Worm (Caenorhabditis elegans) whole organism, late embryonic: ENCODE data around the gene C14B1.12.
A peak's percentile ranks its signal among the peaks of the same experiment; 100 is the strongest.

ENCODE experiments used
- C08G9.2 ChIP-seq: sonication (generic microtip); optimal IDR thresholded peaks from 2 replicates; lab custom pipeline; 2016; ENCODE audit warnings: mild to moderate bottlenecking, missing genetic modification characterization, moderate library complexity, missing compliant biosample characterization
- T23F11.4 ChIP-seq: fragments of 200-800 bp; sonication (Bioruptor generic); optimal IDR thresholded peaks from 2 replicates; lab custom pipeline; 2018; ENCODE audit warnings: mild to moderate bottlenecking, missing genetic modification characterization, missing compliant biosample characterization
- ahr-1 ChIP-seq: sonication (generic microtip); optimal IDR thresholded peaks from 2 replicates; lab custom pipeline; 2016; ENCODE audit warnings: missing genetic modification characterization, missing compliant biosample characterization
- ama-1 ChIP-seq: fragments of 150-350 bp; optimal IDR thresholded peaks from 2 replicates; lab custom pipeline; 2014
- ceh-14 ChIP-seq: sonication (generic microtip); optimal IDR thresholded peaks from 2 replicates; lab custom pipeline; 2016; ENCODE audit warnings: missing genotype, missing genetic modification characterization, missing compliant biosample characterization
- ceh-19 ChIP-seq: fragments of 200-800 bp; sonication (Bioruptor generic); optimal IDR thresholded peaks from 2 replicates; lab custom pipeline; 2018; ENCODE audit warnings: mild to moderate bottlenecking, missing genetic modification characterization, missing compliant biosample characterization
- ceh-2 ChIP-seq: sonication (generic microtip); optimal IDR thresholded peaks from 2 replicates; lab custom pipeline; 2016; ENCODE audit warnings: missing genotype, missing genetic modification characterization, missing compliant biosample characterization
- ceh-24 ChIP-seq: sonication (generic microtip); optimal IDR thresholded peaks from 2 replicates; lab custom pipeline; 2016; ENCODE audit warnings: mild to moderate bottlenecking, missing genetic modification characterization, missing compliant biosample characterization
- ceh-30 ChIP-seq: fragments of 150-350 bp; optimal IDR thresholded peaks from 2 replicates; lab custom pipeline; 2014; ENCODE audit warnings: missing biosample characterization, missing genetic modification characterization
- ceh-31 ChIP-seq: sonication (generic microtip); optimal IDR thresholded peaks from 2 replicates; lab custom pipeline; 2016; ENCODE audit warnings: missing genetic modification characterization, missing compliant biosample characterization
- ceh-34 ChIP-seq: sonication (generic microtip); optimal IDR thresholded peaks from 2 replicates; lab custom pipeline; 2016; ENCODE audit warnings: mild to moderate bottlenecking, missing genetic modification characterization, missing compliant biosample characterization
- ceh-45 ChIP-seq: fragments of 200-800 bp; sonication (Bioruptor generic); IDR thresholded peaks from 2 replicates; pipeline ENCODE4 v1.3.6; 2022; ENCODE audit warnings: missing genetic modification reagents, missing genetic modification characterization, missing compliant biosample characterization
- ceh-6 ChIP-seq: fragments of 200-800 bp; sonication (Bioruptor generic); optimal IDR thresholded peaks from 2 replicates; lab custom pipeline; 2018; ENCODE audit warnings: mild to moderate bottlenecking, missing genetic modification characterization, missing compliant biosample characterization
- ceh-9 ChIP-seq: sonication (generic microtip); optimal IDR thresholded peaks from 2 replicates; lab custom pipeline; 2016; ENCODE audit warnings: mild to moderate bottlenecking, missing genetic modification characterization, inconsistent platforms, missing compliant biosample characterization
- che-1 ChIP-seq: sonication (generic microtip); optimal IDR thresholded peaks from 2 replicates; lab custom pipeline; 2016; ENCODE audit warnings: mild to moderate bottlenecking, missing genetic modification characterization, missing compliant biosample characterization
- dmd-4 ChIP-seq: sonication (generic microtip); optimal IDR thresholded peaks from 2 replicates; lab custom pipeline; 2016; ENCODE audit warnings: borderline replicate concordance, missing genetic modification characterization, missing compliant biosample characterization
- elt-2 ChIP-seq: sonication (generic microtip); optimal IDR thresholded peaks from 2 replicates; lab custom pipeline; 2016; ENCODE audit warnings: missing genetic modification reagents, missing genetic modification characterization, missing compliant biosample characterization
- elt-4 ChIP-seq: sonication (generic microtip); optimal IDR thresholded peaks from 2 replicates; lab custom pipeline; 2016; ENCODE audit warnings: missing genetic modification characterization, missing compliant biosample characterization
- ets-4 ChIP-seq: sonication (generic microtip); optimal IDR thresholded peaks from 2 replicates; lab custom pipeline; 2016; ENCODE audit warnings: missing genetic modification characterization, missing compliant biosample characterization
- eyg-1 ChIP-seq: sonication (generic microtip); optimal IDR thresholded peaks from 2 replicates; lab custom pipeline; 2016; ENCODE audit warnings: missing genotype, missing genetic modification characterization, missing compliant biosample characterization
- fax-1 ChIP-seq: sonication (generic microtip); optimal IDR thresholded peaks from 2 replicates; lab custom pipeline; 2016; ENCODE audit warnings: missing genotype, missing genetic modification characterization, missing compliant biosample characterization
- gmeb-2 ChIP-seq: sonication (generic microtip); optimal IDR thresholded peaks from 2 replicates; lab custom pipeline; 2016; ENCODE audit warnings: missing genetic modification characterization, inconsistent platforms, missing compliant biosample characterization
- hlh-6 ChIP-seq: sonication (generic microtip); optimal IDR thresholded peaks from 2 replicates; lab custom pipeline; 2016; ENCODE audit warnings: missing genotype, missing genetic modification characterization, missing compliant biosample characterization
- lim-6 ChIP-seq: sonication (generic microtip); optimal IDR thresholded peaks from 2 replicates; lab custom pipeline; 2016; ENCODE audit warnings: missing genetic modification characterization, missing compliant biosample characterization
- lin-11 ChIP-seq: fragments of 200-800 bp; sonication (Bioruptor generic); optimal IDR thresholded peaks from 2 replicates; lab custom pipeline; 2018; ENCODE audit warnings: mild to moderate bottlenecking, missing genetic modification characterization, missing compliant biosample characterization
- mec-3 ChIP-seq: sonication (generic microtip); optimal IDR thresholded peaks from 2 replicates; lab custom pipeline; 2016; ENCODE audit warnings: borderline replicate concordance, missing genetic modification characterization, missing compliant biosample characterization
- nhr-11 ChIP-seq: fragments of 150-350 bp; optimal IDR thresholded peaks from 2 replicates; lab custom pipeline; 2014; ENCODE audit warnings: missing biosample characterization, missing genetic modification characterization
- odd-2 ChIP-seq: sonication (generic microtip); optimal IDR thresholded peaks from 2 replicates; lab custom pipeline; 2017; ENCODE audit warnings: antibody characterized with exemption, mild to moderate bottlenecking, missing genetic modification characterization, missing compliant biosample characterization
- pag-3 ChIP-seq: sonication (generic microtip); optimal IDR thresholded peaks from 2 replicates; lab custom pipeline; 2016; ENCODE audit warnings: missing compliant biosample characterization, missing genetic modification characterization, borderline replicate concordance
- pat-9 ChIP-seq: fragments of 200-800 bp; sonication (Bioruptor generic); optimal IDR thresholded peaks from 2 replicates; lab custom pipeline; 2018; ENCODE audit warnings: mild to moderate bottlenecking, missing genetic modification characterization, moderate library complexity, missing compliant biosample characterization
- pax-1 ChIP-seq: fragments of 150-350 bp; optimal IDR thresholded peaks from 2 replicates; lab custom pipeline; 2014; ENCODE audit warnings: missing biosample characterization, missing genetic modification characterization
- pha-2 ChIP-seq: sonication (generic microtip); optimal IDR thresholded peaks from 2 replicates; lab custom pipeline; 2017; ENCODE audit warnings: mild to moderate bottlenecking, missing genetic modification characterization, missing compliant biosample characterization
- ref-2 ChIP-seq: sonication (generic microtip); optimal IDR thresholded peaks from 2 replicates; lab custom pipeline; 2016; ENCODE audit warnings: missing genetic modification characterization, missing compliant biosample characterization
- sdc-2 ChIP-seq: sonication (generic microtip); optimal IDR thresholded peaks from 2 replicates; lab custom pipeline; 2016; ENCODE audit warnings: missing genotype, missing genetic modification characterization, missing compliant biosample characterization
- sox-2 ChIP-seq: fragments of 200-800 bp; sonication (Bioruptor generic); IDR thresholded peaks from 2 replicates; pipeline ENCODE4 v1.3.6; 2022; ENCODE audit warnings: missing genetic modification reagents, missing genetic modification characterization, missing compliant biosample characterization
- tbx-7 ChIP-seq: sonication (generic microtip); optimal IDR thresholded peaks from 2 replicates; lab custom pipeline; 2016; ENCODE audit warnings: missing genotype, missing genetic modification characterization, missing compliant biosample characterization
- ttx-3 ChIP-seq: sonication (generic microtip); optimal IDR thresholded peaks from 2 replicates; lab custom pipeline; 2016; ENCODE audit warnings: missing genetic modification reagents, missing genetic modification characterization, missing compliant biosample characterization
- unc-42 ChIP-seq: sonication (generic microtip); optimal IDR thresholded peaks from 2 replicates; lab custom pipeline; 2016; ENCODE audit warnings: missing genotype, missing genetic modification characterization, missing compliant biosample characterization
- unc-55 ChIP-seq: sonication (generic microtip); optimal IDR thresholded peaks from 2 replicates; lab custom pipeline; 2017; ENCODE audit warnings: missing biosample characterization, missing genetic modification reagents, missing genetic modification characterization
- zip-5 ChIP-seq: sonication (generic microtip); optimal IDR thresholded peaks from 2 replicates; lab custom pipeline; 2016; ENCODE audit warnings: missing genetic modification characterization, missing compliant biosample characterization
- ztf-16 ChIP-seq: sonication (generic microtip); optimal IDR thresholded peaks from 2 replicates; lab custom pipeline; 2017; ENCODE audit warnings: missing genetic modification characterization, missing compliant biosample characterization

C14B1.12 gene

DNA sequence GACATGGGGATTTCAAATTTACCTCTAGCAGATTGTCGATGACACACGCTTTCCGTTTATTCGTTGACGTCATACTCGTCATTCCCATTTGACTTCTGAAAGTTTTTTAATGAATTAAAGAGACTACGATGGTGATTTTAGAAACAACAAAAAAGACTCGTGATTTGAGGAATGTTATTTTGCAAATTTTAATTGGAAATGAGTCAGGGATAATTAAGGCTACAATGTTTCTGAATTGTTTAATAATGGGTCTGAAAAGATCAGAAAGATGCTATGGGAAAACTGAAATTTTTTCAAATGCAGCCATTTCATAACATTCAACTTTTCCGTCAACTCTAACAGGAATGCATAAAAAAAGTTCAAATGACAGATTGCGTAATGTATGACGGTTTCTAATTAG is 40.7 kb upstream of the C14B1.12 start, which contains the start of gene C44F1.1:
TSS of gene C44F1.1 (minus strand) at position 101 of the 400 bp plus-strand sequence.
- no peak for TF ChIP-seq ceh-24 (tag; lab: Kevin White, UChicago)
- no peak for TF ChIP-seq ceh-45 (GFP tag; lab: Robert Waterston, UW)
- no peak for TF ChIP-seq C08G9.2 (tag; lab: Kevin White, UChicago)
- no peak for TF ChIP-seq elt-2
- no peak for TF ChIP-seq pag-3 (tag; lab: Kevin White, UChicago)
- no peak for TF ChIP-seq pax-1 (tag; lab: Kevin White, UChicago)
- no peak for TF ChIP-seq nhr-11 (tag; lab: Kevin White, UChicago)
- no peak for TF ChIP-seq ets-4
- no peak for TF ChIP-seq odd-2
- no peak for TF ChIP-seq mec-3 (tag; lab: Kevin White, UChicago)
- no peak for TF ChIP-seq T23F11.4 (GFP tag; lab: Kevin White, UChicago)
- no peak for TF ChIP-seq ref-2 (tag; lab: Kevin White, UChicago)
- TF ChIP-seq fax-1 (tag; lab: Kevin White, UChicago): no peak
- no peak for TF ChIP-seq sox-2 (GFP tag; lab: Robert Waterston, UW)
- no peak for TF ChIP-seq ama-1 (lab: Kevin White, UChicago)
- no peak for TF ChIP-seq unc-55 (GFP tag; lab: Kevin White, UChicago)

- TF ChIP-seq elt-4 (tag; lab: Kevin White, UChicago) (no peak), zip-5 (tag; lab: Kevin White, UChicago) (no peak), ceh-31 (tag; lab: Kevin White, UChicago) (no peak), ztf-16 (no peak), che-1 (tag; lab: Kevin White, UChicago) (no peak)
- TF ChIP-seq, all 69 proteins: peak for 0
Observed at ce11 chrIII:3764584-3764983, 39.8 kb upstream of the C14B1.12 start.

- TF ChIP-seq unc-42 (tag; lab: Kevin White, UChicago) (no peak), ceh-9 (tag; lab: Kevin White, UChicago) (no peak), sdc-2 (tag; lab: Kevin White, UChicago) (no peak), hlh-6 (tag; lab: Kevin White, UChicago) (no peak), elt-2 (peak; percentile 26)
Observed at ce11 chrIII:3764043-3764442, 39.3 kb upstream of the C14B1.12 start.

- no peak for TF ChIP-seq ceh-31 (tag; lab: Kevin White, UChicago)
- TF ChIP-seq ceh-6 (GFP tag; lab: Kevin White, UChicago): no peak
- TF ChIP-seq ceh-14 (tag; lab: Kevin White, UChicago): no peak
- TF ChIP-seq lim-6 (tag; lab: Kevin White, UChicago): no peak
- no peak for TF ChIP-seq ceh-19 (GFP tag; lab: Kevin White, UChicago)
- no peak for TF ChIP-seq pat-9 (tag; lab: Kevin White, UChicago)
- TF ChIP-seq gmeb-2 (tag; lab: Kevin White, UChicago): no peak
- TF ChIP-seq ceh-34: no peak
- no peak for TF ChIP-seq elt-4 (tag; lab: Kevin White, UChicago)
Observed at ce11 chrIII:3759312-3759711, 34.5 kb upstream of the C14B1.12 start, which contains the start of gene arcp-1. arcp-1 (minus strand) TSS chrIII:3759412.

DNA sequence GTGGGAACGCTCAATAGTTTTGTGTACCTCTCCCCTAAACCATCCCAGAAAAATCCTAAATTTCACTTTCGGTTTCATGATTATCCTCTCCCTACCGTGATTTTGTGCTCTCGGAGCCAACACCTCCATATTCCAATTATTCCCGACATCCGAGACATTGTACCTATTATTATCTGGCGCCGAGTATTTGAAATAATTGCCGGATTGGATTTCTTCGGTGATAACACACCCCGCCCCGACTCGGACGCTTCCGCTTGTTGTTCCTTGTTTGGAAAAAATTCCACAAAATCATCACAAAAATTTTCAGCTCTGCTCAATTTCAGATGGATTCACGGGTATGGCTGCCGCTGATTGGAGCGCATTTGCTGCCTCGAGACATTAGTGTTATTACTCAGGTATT is 20.4 kb upstream of the C14B1.12 start, which contains the start of gene lin-48:
TSS of gene lin-48 (plus strand) at position 301 of the 400 bp plus-strand sequence.
- TF ChIP-seq pag-3 (tag; lab: Kevin White, UChicago) (no peak), C08G9.2 (tag; lab: Kevin White, UChicago) (no peak), ceh-2 (no peak), elt-4 (tag; lab: Kevin White, UChicago) (no peak), pha-2 (no peak), ceh-30 (no peak), sdc-2 (tag; lab: Kevin White, UChicago) (no peak), unc-42 (tag; lab: Kevin White, UChicago) (no peak), ttx-3 (tag; lab: Kevin White, UChicago) (no peak), lin-11 (tag; lab: Kevin White, UChicago) (no peak), dmd-4 (tag; lab: Kevin White, UChicago) (no peak), lim-6 (tag; lab: Kevin White, UChicago) (no peak), ahr-1 (tag; lab: Kevin White, UChicago) (no peak), ama-1 (lab: Kevin White, UChicago) (no peak), ceh-31 (tag; lab: Kevin White, UChicago) (no peak), tbx-7 (no peak), odd-2 (no peak), eyg-1 (no peak)
